Worm (Caenorhabditis elegans) whole organism, late embryonic: ENCODE measurements around the gene C43D7.8.
"Not testable (repeated sequence)": the region's sequence is repeated elsewhere in the genome, so short reads cannot be mapped to it uniquely, and the experiment has no call there.

Source experiments
- C08G9.2 ChIP-seq: sonication (generic microtip); optimal IDR thresholded peaks from 2 replicates; lab custom pipeline; 2016; ENCODE audit warnings: mild to moderate bottlenecking, missing genetic modification characterization, moderate library complexity, missing compliant biosample characterization
- ahr-1 ChIP-seq: sonication (generic microtip); optimal IDR thresholded peaks from 2 replicates; lab custom pipeline; 2016; ENCODE audit warnings: missing genetic modification characterization, missing compliant biosample characterization
- ama-1 ChIP-seq: fragments of 150-350 bp; optimal IDR thresholded peaks from 2 replicates; lab custom pipeline; 2014
- ceh-14 ChIP-seq: sonication (generic microtip); optimal IDR thresholded peaks from 2 replicates; lab custom pipeline; 2016; ENCODE audit warnings: missing genotype, missing genetic modification characterization, missing compliant biosample characterization
- ceh-19 ChIP-seq: fragments of 200-800 bp; sonication (Bioruptor generic); optimal IDR thresholded peaks from 2 replicates; lab custom pipeline; 2018; ENCODE audit warnings: mild to moderate bottlenecking, missing genetic modification characterization, missing compliant biosample characterization
- ceh-24 ChIP-seq: sonication (generic microtip); optimal IDR thresholded peaks from 2 replicates; lab custom pipeline; 2016; ENCODE audit warnings: mild to moderate bottlenecking, missing genetic modification characterization, missing compliant biosample characterization
- ceh-31 ChIP-seq: sonication (generic microtip); optimal IDR thresholded peaks from 2 replicates; lab custom pipeline; 2016; ENCODE audit warnings: missing genetic modification characterization, missing compliant biosample characterization
- ceh-34 ChIP-seq: sonication (generic microtip); optimal IDR thresholded peaks from 2 replicates; lab custom pipeline; 2016; ENCODE audit warnings: mild to moderate bottlenecking, missing genetic modification characterization, missing compliant biosample characterization
- ceh-45 ChIP-seq: fragments of 200-800 bp; sonication (Bioruptor generic); IDR thresholded peaks from 2 replicates; pipeline ENCODE4 v1.3.6; 2022; ENCODE audit warnings: missing genetic modification reagents, missing genetic modification characterization, missing compliant biosample characterization
- ceh-48 ChIP-seq: sonication (generic microtip); optimal IDR thresholded peaks from 2 replicates; lab custom pipeline; 2016; ENCODE audit warnings: missing genetic modification characterization, inconsistent platforms, missing compliant biosample characterization
- ceh-6 ChIP-seq: fragments of 200-800 bp; sonication (Bioruptor generic); optimal IDR thresholded peaks from 2 replicates; lab custom pipeline; 2018; ENCODE audit warnings: mild to moderate bottlenecking, missing genetic modification characterization, missing compliant biosample characterization
- dmd-4 ChIP-seq: sonication (generic microtip); optimal IDR thresholded peaks from 2 replicates; lab custom pipeline; 2016; ENCODE audit warnings: borderline replicate concordance, missing genetic modification characterization, missing compliant biosample characterization
- elt-4 ChIP-seq: sonication (generic microtip); optimal IDR thresholded peaks from 2 replicates; lab custom pipeline; 2016; ENCODE audit warnings: missing genetic modification characterization, missing compliant biosample characterization
- eyg-1 ChIP-seq: sonication (generic microtip); optimal IDR thresholded peaks from 2 replicates; lab custom pipeline; 2016; ENCODE audit warnings: missing genotype, missing genetic modification characterization, missing compliant biosample characterization
- fkh-6 ChIP-seq: sonication (generic microtip); optimal IDR thresholded peaks from 2 replicates; lab custom pipeline; 2016; ENCODE audit warnings: missing genetic modification characterization, missing compliant biosample characterization
- hlh-15 ChIP-seq: sonication (generic microtip); optimal IDR thresholded peaks from 2 replicates; lab custom pipeline; 2016; ENCODE audit warnings: missing genetic modification characterization, missing compliant biosample characterization
- hlh-30 ChIP-seq: sonication (generic microtip); optimal IDR thresholded peaks from 2 replicates; lab custom pipeline; 2017; ENCODE audit warnings: antibody characterized with exemption, missing genetic modification characterization, missing compliant biosample characterization; ENCODE audit not compliant: insufficient read depth
- hlh-6 ChIP-seq: sonication (generic microtip); optimal IDR thresholded peaks from 2 replicates; lab custom pipeline; 2016; ENCODE audit warnings: missing genotype, missing genetic modification characterization, missing compliant biosample characterization
- hlh-8 ChIP-seq: sonication (generic microtip); optimal IDR thresholded peaks from 2 replicates; lab custom pipeline; 2016; ENCODE audit warnings: missing genotype, missing genetic modification characterization, missing compliant biosample characterization
- madf-2 ChIP-seq: sonication (generic microtip); optimal IDR thresholded peaks from 2 replicates; lab custom pipeline; 2017; ENCODE audit warnings: missing genetic modification characterization, missing compliant biosample characterization
- mec-3 ChIP-seq: sonication (generic microtip); optimal IDR thresholded peaks from 2 replicates; lab custom pipeline; 2016; ENCODE audit warnings: borderline replicate concordance, missing genetic modification characterization, missing compliant biosample characterization
- npax-4 ChIP-seq: sonication (generic microtip); optimal IDR thresholded peaks from 2 replicates; lab custom pipeline; 2016; ENCODE audit warnings: missing genetic modification characterization, missing compliant biosample characterization
- pat-9 ChIP-seq: fragments of 200-800 bp; sonication (Bioruptor generic); optimal IDR thresholded peaks from 2 replicates; lab custom pipeline; 2018; ENCODE audit warnings: mild to moderate bottlenecking, missing genetic modification characterization, moderate library complexity, missing compliant biosample characterization
- pax-1 ChIP-seq: fragments of 150-350 bp; optimal IDR thresholded peaks from 2 replicates; lab custom pipeline; 2014; ENCODE audit warnings: missing biosample characterization, missing genetic modification characterization
- pqm-1 ChIP-seq: sonication (generic microtip); optimal IDR thresholded peaks from 2 replicates; lab custom pipeline; 2016; ENCODE audit warnings: missing genetic modification characterization, missing compliant biosample characterization
- rnt-1 ChIP-seq: sonication (generic microtip); optimal IDR thresholded peaks from 2 replicates; lab custom pipeline; 2016; ENCODE audit warnings: missing genetic modification characterization, missing compliant biosample characterization
- sox-2 ChIP-seq: fragments of 200-800 bp; sonication (Bioruptor generic); IDR thresholded peaks from 2 replicates; pipeline ENCODE4 v1.3.6; 2022; ENCODE audit warnings: missing genetic modification reagents, missing genetic modification characterization, missing compliant biosample characterization
- unc-3 ChIP-seq, 2 experiments: fragments of 200-800 bp in 1 of 2; sonication (Bioruptor generic) in 1 of 2; sonication (generic microtip) in 1 of 2; conservative IDR thresholded peaks in 1 of 2; optimal IDR thresholded peaks in 1 of 2; 2 replicates each; pipeline versions ENCODE4 v1.3.6 to Lab custom; 2016 to 2022; ENCODE audit warnings: missing compliant biosample characterization in 2 of 2, missing genetic modification characterization in 2 of 2, missing genetic modification reagents in 1 of 2
- unc-42 ChIP-seq: sonication (generic microtip); optimal IDR thresholded peaks from 2 replicates; lab custom pipeline; 2016; ENCODE audit warnings: missing genotype, missing genetic modification characterization, missing compliant biosample characterization
- unc-86 ChIP-seq: sonication (generic microtip); optimal IDR thresholded peaks from 2 replicates; lab custom pipeline; 2016; ENCODE audit warnings: missing genetic modification characterization, missing compliant biosample characterization
- zip-5 ChIP-seq: sonication (generic microtip); optimal IDR thresholded peaks from 2 replicates; lab custom pipeline; 2016; ENCODE audit warnings: missing genetic modification characterization, missing compliant biosample characterization

C43D7.8 gene

DNA sequence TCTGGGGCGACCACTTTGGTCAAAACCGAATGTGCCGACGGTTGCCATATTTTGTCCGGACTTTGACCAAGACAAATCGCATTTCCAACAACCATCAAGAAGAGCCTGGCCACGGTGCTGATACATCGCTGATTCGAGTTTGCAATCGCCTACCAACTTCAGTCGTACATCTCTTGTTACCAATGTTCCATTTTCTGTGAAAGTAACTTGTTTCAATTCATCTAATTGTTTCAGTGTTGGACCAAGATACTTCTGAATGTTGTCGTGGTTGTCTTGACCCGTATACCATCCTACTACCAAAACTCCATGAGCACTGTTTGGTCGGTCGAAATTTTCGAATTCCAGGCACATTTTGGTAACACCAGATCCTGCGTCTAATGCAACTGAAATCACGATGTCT lies 14.1 kb upstream of the C43D7.8 start:
- no peak for TF ChIP-seq unc-3 (GFP tag; conservative IDR thresholded peaks at IDR 0.05; lab: Robert Waterston, UW)
- no peak for TF ChIP-seq unc-3 (tag; optimal IDR thresholded peaks at IDR 0.05; lab: Kevin White, UChicago)
- no peak for TF ChIP-seq ceh-19 (GFP tag; lab: Kevin White, UChicago)
- no peak for TF ChIP-seq hlh-6
- TF ChIP-seq unc-86 (tag; lab: Kevin White, UChicago): no peak
- TF ChIP-seq ceh-31 (tag; lab: Kevin White, UChicago): no peak
- TF ChIP-seq zip-5 (tag; lab: Kevin White, UChicago): no peak

DNA sequence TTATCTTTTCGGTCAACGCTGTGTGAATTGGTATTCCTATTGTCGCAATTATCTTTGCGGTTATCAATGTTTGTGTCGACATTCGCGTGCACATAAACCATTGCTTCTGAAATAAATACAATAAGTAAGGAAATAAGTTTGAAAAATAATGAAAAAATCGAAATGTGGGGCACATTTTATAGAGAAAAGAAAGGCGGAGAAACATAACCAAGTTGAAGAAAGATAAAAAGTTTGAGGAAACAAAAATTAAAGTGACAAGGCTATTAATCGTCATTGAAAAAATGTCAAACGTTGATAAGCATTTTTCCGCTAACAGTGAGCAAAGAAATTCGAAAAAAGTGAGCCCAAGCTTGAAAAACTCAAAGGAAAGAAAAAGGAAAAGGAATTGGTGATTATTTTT lies 11.1 kb upstream of the C43D7.8 start, which contains the start of gene C43D7.4:
C43D7.4 (minus strand) TSS at position 101 of the 400 bp plus-strand sequence.
- TF ChIP-seq ceh-14 (tag; lab: Kevin White, UChicago): no peak
- no peak for TF ChIP-seq C08G9.2
- no peak for TF ChIP-seq unc-86 (tag; lab: Kevin White, UChicago)
- no peak for TF ChIP-seq ceh-24 (tag; lab: Kevin White, UChicago)
- no peak for TF ChIP-seq mec-3
- TF ChIP-seq sox-2 (GFP tag; lab: Robert Waterston, UW): no peak

DNA sequence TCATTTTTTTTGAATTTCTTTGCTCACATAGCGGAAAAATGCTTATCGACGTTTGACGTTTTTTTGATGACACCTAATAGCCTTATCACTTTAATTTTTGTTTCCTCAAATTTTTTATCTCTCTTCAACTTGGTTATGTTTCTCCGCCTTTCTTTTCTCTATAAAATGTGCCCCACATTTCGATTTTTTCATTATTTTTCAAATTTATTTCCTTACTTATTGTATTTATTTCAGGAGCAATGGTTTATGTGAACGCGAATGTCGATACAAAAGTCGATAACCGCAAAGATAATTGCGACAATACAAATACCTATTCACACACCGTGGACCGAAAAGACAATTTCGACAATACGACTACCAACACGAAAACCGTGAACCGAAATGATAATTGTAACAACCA lies 9.1 kb upstream of the C43D7.8 start, which contains the start of gene sdz-6:
sdz-6 (plus strand) TSS at position 229 of the 400 bp plus-strand sequence.
- TF ChIP-seq ahr-1 (no peak), rnt-1 (tag; lab: Kevin White, UChicago) (no peak), ceh-34 (tag; lab: Kevin White, UChicago) (no peak), pqm-1 (tag; lab: Kevin White, UChicago) (no peak), pax-1 (tag; lab: Kevin White, UChicago) (no peak), dmd-4 (no peak), elt-4 (tag; lab: Kevin White, UChicago) (no peak), eyg-1 (tag; lab: Kevin White, UChicago) (no peak), ceh-14 (tag; lab: Kevin White, UChicago) (no peak), fkh-6 (tag; lab: Kevin White, UChicago) (no peak), ceh-6 (GFP tag; lab: Kevin White, UChicago) (no peak), hlh-8 (no peak), ceh-45 (GFP tag; lab: Robert Waterston, UW) (no peak)

DNA sequence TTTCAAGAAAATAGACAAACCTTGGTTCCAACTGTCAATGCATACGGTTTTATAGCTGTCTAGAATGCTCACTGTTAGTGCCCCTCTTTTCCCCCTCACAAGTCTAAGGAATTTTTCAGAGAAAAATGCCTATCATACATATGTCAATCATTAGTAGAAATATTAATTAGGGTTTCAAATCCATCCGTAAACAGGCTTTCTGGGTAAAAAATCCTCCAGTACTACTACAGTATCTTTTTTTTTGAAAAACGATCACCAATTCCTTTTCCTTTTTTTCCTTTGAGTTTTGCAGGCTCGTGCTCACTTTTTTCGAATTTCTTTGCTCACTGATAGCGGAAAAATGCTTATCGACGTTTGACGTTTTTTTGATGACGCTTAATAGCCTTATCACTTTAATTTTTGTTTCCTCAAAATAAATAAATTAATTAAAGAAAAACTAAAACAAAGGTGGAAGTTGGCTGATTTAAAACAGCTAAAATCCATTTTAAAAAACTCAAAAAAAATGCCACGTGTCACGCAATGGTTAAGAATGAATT lies 8.2 kb upstream of the C43D7.8 start, which contains the start of gene C43D7.7:
C43D7.7 (minus strand) TSS at position 51 of the 536 bp plus-strand sequence.
- TF ChIP-seq hlh-15 (tag; lab: Kevin White, UChicago) (no peak), ceh-48 (no peak)

DNA sequence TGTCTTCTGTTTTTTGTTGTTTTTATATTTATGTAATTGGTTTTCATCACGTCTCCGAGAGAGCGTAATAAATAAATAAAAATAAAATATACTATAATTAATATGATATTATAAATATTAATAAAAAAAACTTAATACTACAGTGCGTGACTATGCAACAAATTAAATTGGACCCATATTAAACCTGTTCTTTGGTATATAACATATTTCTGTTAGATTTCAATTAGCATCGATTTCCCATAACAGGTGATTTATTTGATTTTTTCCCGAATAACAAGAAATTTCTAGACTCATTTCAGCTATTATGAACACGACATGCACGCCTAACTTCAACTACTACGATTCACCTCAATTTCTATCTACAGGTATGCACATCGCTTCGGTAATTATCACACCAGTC lies 5.8 kb upstream of the C43D7.8 start, which contains the start of gene srh-208:
srh-208 (plus strand) TSS at position 301 of the 400 bp plus-strand sequence.
- TF ChIP-seq pat-9; ama-1 (lab: Kevin White, UChicago); npax-4: not testable (repeated sequence)
- TF ChIP-seq, all 69 proteins: peak for 0; not testable (repeated sequence) for 69

DNA sequence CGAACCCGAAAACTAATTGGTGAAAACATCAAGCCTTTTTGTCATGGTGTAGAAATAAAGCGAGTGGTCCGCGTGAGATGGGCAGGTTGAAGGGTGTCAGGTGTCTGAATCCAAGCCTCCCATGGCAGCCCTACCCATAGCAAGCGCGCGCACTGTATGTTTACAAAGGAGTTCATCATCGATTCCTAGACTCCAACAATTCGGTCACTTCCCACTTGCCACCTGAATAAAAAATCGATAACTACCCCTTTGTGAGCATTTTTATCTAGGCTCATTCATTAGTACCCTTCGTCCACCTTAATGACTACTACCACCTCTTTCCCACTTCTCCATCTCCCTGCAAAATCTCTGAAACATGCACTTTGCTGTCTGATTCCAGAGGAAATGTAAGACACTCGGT lies 1.7 kb upstream of the C43D7.8 start, which contains the start of gene fbxb-64:
fbxb-64 (plus strand) TSS at position 301 of the 400 bp plus-strand sequence.
- TF ChIP-seq fkh-6 (tag; lab: Kevin White, UChicago) (no peak), ceh-45 (GFP tag; lab: Robert Waterston, UW) (no peak), dmd-4 (no peak), unc-42 (tag; lab: Kevin White, UChicago) (no peak), madf-2 (tag; lab: Kevin White, UChicago) (no peak), hlh-30 (tag; lab: Kevin White, UChicago) (no peak)
